Fruit fly (Drosophila melanogaster): ENCODE data around the gene bap.
A peak's percentile ranks its signal among the peaks of the same experiment; 100 is the strongest.

The bap gene

dm6 chr3R:21373403-21374326 is 15.0 kb upstream of the bap start (continued):
- no peak for TF ChIP-seq CG7271 (tag; optimal IDR thresholded peaks at IDR 0.05)
- TF ChIP-seq Sox100B (GFP tag; optimal IDR thresholded peaks at IDR 0.05), result no peak
- TF ChIP-seq danr (GFP tag; IDR thresholded peaks at IDR 0.05), result no peak
- TF ChIP-seq CG6791 (GFP tag; IDR thresholded peaks at IDR 0.05; ENCODE audit: partially characterized antibody), result peak; percentile 50; the same call in 1 of the 3 replicates
- TF ChIP-seq CG15601 (tag; optimal IDR thresholded peaks at IDR 0.05), result no peak
- TF ChIP-seq Nf-YC (tag; optimal IDR thresholded peaks at IDR 0.05), result peak; percentile 40
- TF ChIP-seq CG11504 (tag; optimal IDR thresholded peaks at IDR 0.05), result no peak
- TF ChIP-seq CG4282 (GFP tag; optimal IDR thresholded peaks at IDR 0.05), result no peak
- TF ChIP-seq crp (GFP tag; optimal IDR thresholded peaks at IDR 0.05), result no peak
- TF ChIP-seq CG32772 (GFP tag; IDR thresholded peaks at IDR 0.05), result peak; percentile 49
- TF ChIP-seq zen (tag; optimal IDR thresholded peaks at IDR 0.05), result peak; percentile 64
- peak; percentile 51; the same call in 1 of the 2 replicates for TF ChIP-seq ato (GFP tag; IDR thresholded peaks at IDR 0.05; ENCODE audit: partially characterized antibody)
- TF ChIP-seq twi (tag; optimal IDR thresholded peaks at IDR 0.05), result no peak
- TF ChIP-seq prd (optimal IDR thresholded peaks at IDR 0.05), result no peak
- TF ChIP-seq prd (GFP tag; IDR thresholded peaks at IDR 0.05), result no peak
- TF ChIP-seq jing (GFP tag; optimal IDR thresholded peaks at IDR 0.05), result no peak
- no peak for TF ChIP-seq ham (GFP tag; IDR thresholded peaks at IDR 0.05)
- no peak for TF ChIP-seq Awh (GFP tag; IDR thresholded peaks at IDR 0.05)
- no peak for TF ChIP-seq seq (GFP tag; IDR thresholded peaks at IDR 0.05)
- no peak for TF ChIP-seq CG31388 (GFP tag; optimal IDR thresholded peaks at IDR 0.05)
- no peak for TF ChIP-seq CG12219 (GFP tag; optimal IDR thresholded peaks at IDR 0.05)
- no peak for TF ChIP-seq gce (GFP tag; IDR thresholded peaks at IDR 0.05)
- TF ChIP-seq CG4617 (GFP tag; optimal IDR thresholded peaks at IDR 0.05; ENCODE audit: borderline replicate concordance), result peak; percentile 83
- no peak for TF ChIP-seq fd102C (GFP tag; optimal IDR thresholded peaks at IDR 0.05)
- TF ChIP-seq Lim3 (GFP tag; IDR thresholded peaks at IDR 0.05), result no peak
- TF ChIP-seq Camta (GFP tag; optimal IDR thresholded peaks at IDR 0.05), result no peak
- TF ChIP-seq amos (GFP tag; IDR thresholded peaks at IDR 0.05; ENCODE audit: partially characterized antibody), result peak; percentile 45
- TF ChIP-seq CG1792 (GFP tag; optimal IDR thresholded peaks at IDR 0.05), result no peak
- peak; percentile 43 for TF ChIP-seq CG18619 (GFP tag; optimal IDR thresholded peaks at IDR 0.05)
- TF ChIP-seq CG11093 (GFP tag; IDR thresholded peaks at IDR 0.05), result no peak
- TF ChIP-seq Lhr (GFP tag; optimal IDR thresholded peaks at IDR 0.05), result peak; percentile 37
- no peak for TF ChIP-seq oc (tag; optimal IDR thresholded peaks at IDR 0.05)
- no peak for TF ChIP-seq crol (GFP tag; IDR thresholded peaks at IDR 0.05)
- peak; percentile 71 for TF ChIP-seq CG11456 (GFP tag; IDR thresholded peaks at IDR 0.05)
- no peak for TF ChIP-seq pita (GFP tag; optimal IDR thresholded peaks at IDR 0.05)
- TF ChIP-seq CG6683 (GFP tag; optimal IDR thresholded peaks at IDR 0.05), result no peak
- peak; percentile 10 for TF ChIP-seq CG10431 (GFP tag; optimal IDR thresholded peaks at IDR 0.05)
- no peak for TF ChIP-seq CG1024 (GFP tag; IDR thresholded peaks at IDR 0.05)
- peak; percentile 93 for TF ChIP-seq MBD-R2 (GFP tag; IDR thresholded peaks at IDR 0.05)
- TF ChIP-seq z (GFP tag; IDR thresholded peaks at IDR 0.05), result no peak
- TF ChIP-seq Mad (GFP tag; optimal IDR thresholded peaks at IDR 0.05), result no peak
- TF ChIP-seq CG8281 (tag; optimal IDR thresholded peaks at IDR 0.05), result no peak
- TF ChIP-seq lov (optimal IDR thresholded peaks at IDR 0.05), result no peak
- TF ChIP-seq lov (GFP tag; IDR thresholded peaks at IDR 0.05), result no peak
- no peak for TF ChIP-seq Asciz (GFP tag; optimal IDR thresholded peaks at IDR 0.05)
- TF ChIP-seq run (tag; optimal IDR thresholded peaks at IDR 0.05), result no peak
- TF ChIP-seq CG17328 (GFP tag; IDR thresholded peaks at IDR 0.05), result 0 out of 2 replicates have a peak, but pooled peaks have one; percentile 18
- TF ChIP-seq luna (GFP tag; optimal IDR thresholded peaks at IDR 0.05), result no peak
- TF ChIP-seq bsh (GFP tag; optimal IDR thresholded peaks at IDR 0.05), result no peak
